Worm (Caenorhabditis elegans) whole organism, mixed stage, embryonic: ENCODE measurements around the gene semo-1.

Experiments used
- M03D4.4 ChIP-seq: sonication (generic microtip); optimal IDR thresholded peaks from 2 replicates; lab custom pipeline; 2017; ENCODE audit warnings: mild to moderate bottlenecking, missing genetic modification characterization, missing compliant biosample characterization
- bed-3 ChIP-seq: fragments of 200-800 bp; sonication (Bioruptor generic); optimal IDR thresholded peaks from 3 replicates; lab custom pipeline; 2018; ENCODE audit warnings: mild to moderate bottlenecking, missing genetic modification characterization, moderate library complexity, missing compliant biosample characterization
- blmp-1 ChIP-seq: fragments of 150-350 bp; optimal IDR thresholded peaks from 2 replicates; lab custom pipeline; 2014; ENCODE audit warnings: missing biosample characterization, missing genetic modification characterization
- ceh-39 ChIP-seq: fragments of 150-350 bp; optimal IDR thresholded peaks from 2 replicates; lab custom pipeline; 2014; ENCODE audit warnings: missing biosample characterization, missing genetic modification characterization
- ceh-43 ChIP-seq: fragments of 200-800 bp; sonication (Bioruptor generic); optimal IDR thresholded peaks from 2 replicates; lab custom pipeline; 2018; ENCODE audit warnings: mild to moderate bottlenecking, missing genetic modification characterization, moderate library complexity, missing compliant biosample characterization
- ceh-83 ChIP-seq: fragments of 200-800 bp; sonication (Bioruptor generic); optimal IDR thresholded peaks from 2 replicates; lab custom pipeline; 2018; ENCODE audit warnings: mild to moderate bottlenecking, missing genetic modification characterization, missing compliant biosample characterization
- ces-1 ChIP-seq: fragments of 150-350 bp; optimal IDR thresholded peaks from 2 replicates; lab custom pipeline; 2014; ENCODE audit warnings: missing biosample characterization, missing genetic modification reagents, missing genetic modification characterization
- cnd-1 ChIP-seq: fragments of 200-800 bp; sonication (Bioruptor generic); optimal IDR thresholded peaks from 2 replicates; lab custom pipeline; 2018; ENCODE audit warnings: mild to moderate bottlenecking, missing genetic modification characterization, missing compliant biosample characterization
- elt-1 ChIP-seq: sonication (generic microtip); optimal IDR thresholded peaks from 2 replicates; lab custom pipeline; 2017; ENCODE audit warnings: missing genetic modification characterization, mild to moderate bottlenecking, missing compliant biosample characterization, antibody characterized with exemption, moderate library complexity, borderline replicate concordance; ENCODE audit not compliant: insufficient read depth
- elt-3 ChIP-seq: fragments of 150-350 bp; optimal IDR thresholded peaks from 2 replicates; lab custom pipeline; 2014; ENCODE audit warnings: missing biosample characterization, missing genetic modification characterization
- flh-1 ChIP-seq: fragments of 200-800 bp; sonication (Bioruptor generic); optimal IDR thresholded peaks from 2 replicates; lab custom pipeline; 2018; ENCODE audit warnings: mild to moderate bottlenecking, missing genetic modification characterization, moderate library complexity, missing compliant biosample characterization
- ham-2 ChIP-seq: fragments of 200-800 bp; sonication (Bioruptor generic); optimal IDR thresholded peaks from 2 replicates; lab custom pipeline; 2018; ENCODE audit warnings: mild to moderate bottlenecking, missing genetic modification characterization, missing compliant biosample characterization
- hlh-1 ChIP-seq: fragments of 150-350 bp; optimal IDR thresholded peaks from 2 replicates; lab custom pipeline; 2014; ENCODE audit warnings: missing biosample characterization, missing genetic modification reagents, missing genetic modification characterization
- lin-13 ChIP-seq: fragments of 150-350 bp; optimal IDR thresholded peaks from 2 replicates; lab custom pipeline; 2014; ENCODE audit warnings: missing biosample characterization, missing genetic modification characterization
- lin-32 ChIP-seq: fragments of 200-800 bp; sonication (Bioruptor generic); optimal IDR thresholded peaks from 2 replicates; lab custom pipeline; 2018; ENCODE audit warnings: mild to moderate bottlenecking, missing genetic modification characterization, missing compliant biosample characterization
- lsy-2 ChIP-seq: fragments of 150-350 bp; optimal IDR thresholded peaks from 2 replicates; lab custom pipeline; 2014; ENCODE audit warnings: missing biosample characterization, missing genetic modification characterization
- mab-5 ChIP-seq: fragments of 150-350 bp; optimal IDR thresholded peaks from 2 replicates; lab custom pipeline; 2014; ENCODE audit warnings: missing biosample characterization, missing genetic modification characterization
- mls-2 ChIP-seq: sonication (generic microtip); optimal IDR thresholded peaks from 2 replicates; lab custom pipeline; 2016; ENCODE audit warnings: mild to moderate bottlenecking, missing genetic modification characterization, moderate library complexity, missing compliant biosample characterization
- nhr-2 ChIP-seq: fragments of 150-350 bp; optimal IDR thresholded peaks from 2 replicates; lab custom pipeline; 2014; ENCODE audit warnings: missing biosample characterization, missing genetic modification characterization
- nhr-237 ChIP-seq: fragments of 150-350 bp; optimal IDR thresholded peaks from 2 replicates; lab custom pipeline; 2014; ENCODE audit warnings: missing biosample characterization, missing genetic modification characterization
- nhr-28 ChIP-seq: fragments of 150-350 bp; optimal IDR thresholded peaks from 2 replicates; lab custom pipeline; 2014; ENCODE audit warnings: missing biosample characterization, missing genetic modification characterization
- nhr-76 ChIP-seq: sonication (generic microtip); optimal IDR thresholded peaks from 2 replicates; lab custom pipeline; 2017; ENCODE audit warnings: missing biosample characterization, missing genetic modification characterization
- pha-4 ChIP-seq: fragments of 150-350 bp; optimal IDR thresholded peaks from 2 replicates; lab custom pipeline; 2018; ENCODE audit warnings: missing biosample characterization, missing genetic modification reagents, missing genetic modification characterization
- sem-2 ChIP-seq: fragments of 200-800 bp; sonication (Bioruptor generic); optimal IDR thresholded peaks from 2 replicates; lab custom pipeline; 2018; ENCODE audit warnings: mild to moderate bottlenecking, missing genetic modification characterization, missing compliant biosample characterization
- snpc-4 ChIP-seq: fragments of 150-350 bp; optimal IDR thresholded peaks from 2 replicates; lab custom pipeline; 2014; ENCODE audit warnings: missing biosample characterization, missing genetic modification characterization
- sptf-1 ChIP-seq: sonication (generic microtip); optimal IDR thresholded peaks from 2 replicates; lab custom pipeline; 2017; ENCODE audit warnings: mild to moderate bottlenecking, missing genetic modification characterization, moderate library complexity, missing compliant biosample characterization
- unc-120 ChIP-seq: sonication (generic microtip); optimal IDR thresholded peaks from 2 replicates; lab custom pipeline; 2017; ENCODE audit warnings: missing genetic modification characterization, missing compliant biosample characterization; ENCODE audit not compliant: poor library complexity, severe bottlenecking
- unc-39 ChIP-seq: fragments of 150-350 bp; optimal IDR thresholded peaks from 2 replicates; lab custom pipeline; 2014; ENCODE audit warnings: missing biosample characterization, missing genetic modification characterization
- unc-62 ChIP-seq: fragments of 150-350 bp; optimal IDR thresholded peaks from 2 replicates; lab custom pipeline; 2014; ENCODE audit warnings: missing biosample characterization, missing genetic modification reagents, missing genetic modification characterization
- zip-8 ChIP-seq: fragments of 150-350 bp; optimal IDR thresholded peaks from 2 replicates; lab custom pipeline; 2014; ENCODE audit warnings: missing biosample characterization, missing genetic modification characterization
- ztf-11 ChIP-seq: fragments of 150-350 bp; optimal IDR thresholded peaks from 2 replicates; lab custom pipeline; 2014; ENCODE audit warnings: missing biosample characterization, missing genetic modification characterization

semo-1 gene

ce11 chrIV:14050900-14051299 is at the start of gene semo-1:
Gene semo-1 (plus strand): TSS chrIV:14051200.
- no peak for TF ChIP-seq mab-5 (tag; lab: Kevin White, UChicago)
- TF ChIP-seq, all 35 proteins: peak for 0

ce11 chrIV:14001782-14002181 is 49.2 kb upstream of the semo-1 start:
- TF ChIP-seq blmp-1 (no peak), ces-1 (GFP tag; lab: Kevin White, UChicago) (peak; percentile 15), elt-3 (tag; lab: Kevin White, UChicago) (no peak), lsy-2 (tag; lab: Kevin White, UChicago) (no peak)
- TF ChIP-seq, all 35 proteins: peak for 1

ce11 chrIV:14008709-14009108 is 42.3 kb upstream of the semo-1 start:
- TF ChIP-seq ham-2 (no peak), nhr-237 (tag; lab: Kevin White, UChicago) (no peak), unc-62 (GFP tag; lab: Kevin White, UChicago) (no peak), M03D4.4 (tag; lab: Kevin White, UChicago) (no peak), unc-39 (tag; lab: Kevin White, UChicago) (no peak), ces-1 (GFP tag; lab: Kevin White, UChicago) (no peak), flh-1 (GFP tag; lab: Kevin White, UChicago) (no peak), lsy-2 (tag; lab: Kevin White, UChicago) (no peak), zip-8 (tag; lab: Kevin White, UChicago) (no peak), cnd-1 (tag; lab: Kevin White, UChicago) (no peak), sem-2 (GFP tag; lab: Kevin White, UChicago) (no peak), lin-32 (GFP tag; lab: Kevin White, UChicago) (no peak), ceh-39 (tag; lab: Kevin White, UChicago) (no peak)

- TF ChIP-seq cnd-1 (tag; lab: Kevin White, UChicago) = no peak
- no peak for TF ChIP-seq ztf-11 (tag; lab: Kevin White, UChicago)
- no peak for TF ChIP-seq unc-62 (GFP tag; lab: Kevin White, UChicago)
- TF ChIP-seq hlh-1 (tag; lab: Kevin White, UChicago) = no peak
- TF ChIP-seq blmp-1 = no peak
- no peak for TF ChIP-seq elt-1 (tag; lab: Kevin White, UChicago)
- TF ChIP-seq ceh-83 (GFP tag; lab: Kevin White, UChicago) = peak; percentile 87
- TF ChIP-seq nhr-28 (tag; lab: Kevin White, UChicago) = no peak
- TF ChIP-seq unc-39 (tag; lab: Kevin White, UChicago) = no peak
- TF ChIP-seq ham-2 = no peak
- peak; percentile 26 for TF ChIP-seq flh-1 (GFP tag; lab: Kevin White, UChicago)
- no peak for TF ChIP-seq nhr-2 (tag; lab: Kevin White, UChicago)
- TF ChIP-seq lin-13 (tag; lab: Kevin White, UChicago) = no peak
- TF ChIP-seq mls-2 (tag; lab: Kevin White, UChicago) = no peak
- peak; percentile 71 for TF ChIP-seq ceh-43 (GFP tag; lab: Kevin White, UChicago)
- no peak for TF ChIP-seq elt-3 (tag; lab: Kevin White, UChicago)
- peak; percentile 38 for TF ChIP-seq lin-32 (GFP tag; lab: Kevin White, UChicago)
- peak; percentile 14 for TF ChIP-seq bed-3 (GFP tag; lab: Kevin White, UChicago)
- TF ChIP-seq nhr-76 (tag; lab: Kevin White, UChicago) = no peak
- no peak for TF ChIP-seq pha-4 (tag; lab: Kevin White, UChicago)
- TF ChIP-seq unc-120 = no peak
Measured at ce11 chrIV:14013692-14014091, 37.3 kb upstream of the semo-1 start.

ce11 chrIV:14015844-14016243 is 35.2 kb upstream of the semo-1 start, which contains the start of gene srw-63:
Gene srw-63 (minus strand): TSS chrIV:14015944.
- TF ChIP-seq sptf-1 (tag; lab: Kevin White, UChicago) = no peak

ce11 chrIV:14019883-14020282 is 31.1 kb upstream of the semo-1 start, which contains the start of the genes irld-56 and irld-55:
Gene irld-56 (minus strand): TSS chrIV:14019983.
Gene irld-55 (plus strand): TSS chrIV:14020198.
- TF ChIP-seq elt-1 (tag; lab: Kevin White, UChicago) (no peak), unc-39 (tag; lab: Kevin White, UChicago) (no peak), unc-120 (no peak), snpc-4 (no peak)
